Worm (Caenorhabditis elegans): Measurements from ENCODE around the gene K03B4.6.

DNA sequence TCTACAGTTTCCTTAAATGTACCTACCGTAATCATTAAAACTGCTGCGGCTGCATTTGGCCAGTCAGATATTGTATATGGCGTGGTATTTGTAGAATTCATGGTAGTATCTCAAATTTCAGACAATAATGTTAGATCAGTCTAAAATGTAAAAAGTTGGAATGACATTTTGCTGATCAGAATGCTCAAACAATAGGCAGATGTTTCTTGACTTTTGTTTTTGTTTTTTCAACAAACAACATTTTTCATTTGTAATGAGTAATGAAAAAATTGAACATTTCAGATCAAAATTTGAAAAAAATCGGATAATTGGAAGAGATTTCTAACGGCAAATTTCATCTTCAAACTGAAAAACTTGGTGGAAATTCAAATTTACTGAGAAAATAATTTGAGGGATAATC is 7.4 kb downstream of the K03B4.6 start, which contains the start of gene srx-77:
- TF ChIP-seq elt-3 (tag; optimal IDR thresholded peaks at IDR 0.05) (no peak), lsy-2 (tag; optimal IDR thresholded peaks at IDR 0.05) (no peak), ztf-11 (tag; optimal IDR thresholded peaks at IDR 0.05) (no peak), nhr-12 (tag; optimal IDR thresholded peaks at IDR 0.05) (no peak), mab-5 (tag; optimal IDR thresholded peaks at IDR 0.05) (no peak), ces-1 (GFP tag; optimal IDR thresholded peaks at IDR 0.05) (no peak), pha-4 (tag; optimal IDR thresholded peaks at IDR 0.05) (no peak), unc-39 (tag; optimal IDR thresholded peaks at IDR 0.05) (no peak), lin-32 (GFP tag; optimal IDR thresholded peaks at IDR 0.05) (no peak), nhr-28 (tag; optimal IDR thresholded peaks at IDR 0.05) (no peak), elt-1 (tag; optimal IDR thresholded peaks at IDR 0.05; ENCODE audit: borderline replicate concordance, insufficient read depth) (no peak), mep-1 (tag; optimal IDR thresholded peaks at IDR 0.05) (no peak), ceh-43 (GFP tag; optimal IDR thresholded peaks at IDR 0.05) (no peak), lin-13 (tag; optimal IDR thresholded peaks at IDR 0.05) (no peak)
